Worm (Caenorhabditis elegans) whole organism, young adult: ENCODE measurements around the gene tcc-1.

Source experiments
- C17E4.6 ChIP-seq: fragments of 200-800 bp; sonication (Bioruptor generic); IDR thresholded peaks from 2 replicates; pipeline ENCODE4 v1.3.6; 2022; ENCODE audit warnings: missing genetic modification reagents, missing genetic modification characterization, missing compliant biosample characterization
- F10E7.11 ChIP-seq: sonication (generic microtip); optimal IDR thresholded peaks from 2 replicates; lab custom pipeline; 2017; ENCODE audit warnings: mild to moderate bottlenecking, missing genetic modification characterization, moderate library complexity, missing compliant biosample characterization
- F39B2.1 ChIP-seq: fragments of 200-800 bp; sonication (Bioruptor generic); IDR thresholded peaks from 2 replicates; pipeline ENCODE4 v1.3.6; 2022; ENCODE audit warnings: missing genetic modification reagents, missing genetic modification characterization, missing compliant biosample characterization
- F49E8.2 ChIP-seq: sonication (generic microtip); optimal IDR thresholded peaks from 3 replicates; lab custom pipeline; 2017; ENCODE audit warnings: missing genetic modification characterization, mild to moderate bottlenecking, missing compliant biosample characterization, antibody characterized with exemption, moderate library complexity; ENCODE audit not compliant: insufficient read depth
- F52B5.7 ChIP-seq: sonication (generic microtip); optimal IDR thresholded peaks from 2 replicates; lab custom pipeline; 2016; ENCODE audit warnings: mild to moderate bottlenecking, missing genetic modification characterization, missing compliant biosample characterization
- F55B11.4 ChIP-seq: sonication (generic microtip); optimal IDR thresholded peaks from 2 replicates; lab custom pipeline; 2016; ENCODE audit warnings: missing compliant biosample characterization, missing genetic modification characterization, borderline replicate concordance; ENCODE audit not compliant: insufficient read depth
- K12H6.12 ChIP-seq: fragments of 200-800 bp; sonication (Bioruptor generic); optimal IDR thresholded peaks from 2 replicates; lab custom pipeline; 2018; ENCODE audit warnings: mild to moderate bottlenecking, missing genetic modification characterization, missing compliant biosample characterization
- T07F8.4 ChIP-seq: sonication (generic microtip); optimal IDR thresholded peaks from 2 replicates; lab custom pipeline; 2016; ENCODE audit warnings: mild to moderate bottlenecking, missing genetic modification characterization, moderate library complexity, missing compliant biosample characterization
- Y53G8AR.9 ChIP-seq: fragments of 200-800 bp; sonication (Bioruptor generic); conservative IDR thresholded peaks from 2 replicates; pipeline ENCODE4 v1.3.6; 2022; ENCODE audit warnings: missing genetic modification reagents, missing genetic modification characterization, missing compliant biosample characterization
- Y56A3A.18 ChIP-seq: fragments of 200-800 bp; sonication (Bioruptor generic); IDR thresholded peaks from 2 replicates; pipeline ENCODE4 v1.3.6; 2022; ENCODE audit warnings: missing genetic modification reagents, missing genetic modification characterization, missing compliant biosample characterization
- Y67H2A.10 ChIP-seq: fragments of 200-800 bp; sonication (Bioruptor generic); conservative IDR thresholded peaks from 2 replicates; pipeline ENCODE4 v1.3.6; 2022; ENCODE audit warnings: missing genetic modification reagents, missing genetic modification characterization, missing compliant biosample characterization
- ZK185.1 ChIP-seq: sonication (generic microtip); optimal IDR thresholded peaks from 2 replicates; lab custom pipeline; 2016; ENCODE audit warnings: mild to moderate bottlenecking, missing genetic modification characterization, missing compliant biosample characterization; ENCODE audit not compliant: poor library complexity, severe bottlenecking
- aptf-3 ChIP-seq: fragments of 200-800 bp; sonication (Bioruptor generic); IDR thresholded peaks from 2 replicates; pipeline ENCODE4 v1.3.6; 2022; ENCODE audit warnings: missing genetic modification characterization, missing compliant biosample characterization
- attf-3 ChIP-seq: fragments of 200-800 bp; sonication (Bioruptor generic); conservative IDR thresholded peaks from 2 replicates; pipeline ENCODE4 v1.3.6; 2022; ENCODE audit warnings: missing genetic modification reagents, missing genetic modification characterization, missing compliant biosample characterization
- bed-1 ChIP-seq: fragments of 200-800 bp; sonication (Bioruptor generic); IDR thresholded peaks from 2 replicates; pipeline ENCODE4 v1.3.6; 2022; ENCODE audit warnings: missing genetic modification reagents, missing genetic modification characterization, missing compliant biosample characterization
- ceh-27 ChIP-seq: fragments of 200-800 bp; sonication (Bioruptor generic); optimal IDR thresholded peaks from 2 replicates; lab custom pipeline; 2018; ENCODE audit warnings: mild to moderate bottlenecking, missing genetic modification characterization, moderate library complexity, missing compliant biosample characterization
- dox-1 ChIP-seq: fragments of 200-800 bp; sonication (Bioruptor generic); IDR thresholded peaks from 2 replicates; pipeline ENCODE4 v1.3.6; 2022; ENCODE audit warnings: missing genetic modification reagents, missing genetic modification characterization, missing compliant biosample characterization
- egl-18 ChIP-seq: fragments of 200-800 bp; sonication (Bioruptor generic); IDR thresholded peaks from 2 replicates; pipeline ENCODE4 v1.3.6; 2022; ENCODE audit warnings: missing genetic modification reagents, missing genetic modification characterization, missing compliant biosample characterization
- ekl-4 ChIP-seq: fragments of 200-800 bp; sonication (Bioruptor generic); IDR thresholded peaks from 2 replicates; pipeline ENCODE4 v1.3.6; 2022; ENCODE audit warnings: missing genetic modification reagents, missing genetic modification characterization, missing compliant biosample characterization
- fkh-3 ChIP-seq: sonication (generic microtip); optimal IDR thresholded peaks from 2 replicates; lab custom pipeline; 2016; ENCODE audit warnings: mild to moderate bottlenecking, missing genetic modification characterization, missing compliant biosample characterization
- gei-17 ChIP-seq: fragments of 200-800 bp; sonication (Bioruptor generic); optimal IDR thresholded peaks from 2 replicates; lab custom pipeline; 2018; ENCODE audit warnings: mild to moderate bottlenecking, missing genetic modification characterization, missing compliant biosample characterization
- hmg-20 ChIP-seq: fragments of 200-800 bp; sonication (Bioruptor generic); IDR thresholded peaks from 2 replicates; pipeline ENCODE4 v1.3.6; 2022; ENCODE audit warnings: missing genetic modification reagents, missing genetic modification characterization, missing compliant biosample characterization
- hsf-1 ChIP-seq: fragments of 200-800 bp; sonication (Bioruptor generic); IDR thresholded peaks from 2 replicates; pipeline ENCODE4 v1.3.6; 2022; ENCODE audit warnings: missing genetic modification reagents, missing genetic modification characterization, missing compliant biosample characterization
- let-526 ChIP-seq: fragments of 200-800 bp; sonication (Bioruptor generic); IDR thresholded peaks from 2 replicates; pipeline ENCODE4 v1.3.6; 2022; ENCODE audit warnings: missing genetic modification reagents, missing genetic modification characterization, missing compliant biosample characterization
- lin-26 ChIP-seq: fragments of 200-800 bp; sonication (Bioruptor generic); IDR thresholded peaks from 2 replicates; pipeline ENCODE4 v1.3.6; 2022; ENCODE audit warnings: missing genetic modification reagents, missing genetic modification characterization, missing compliant biosample characterization
- lin-40 ChIP-seq: sonication (generic microtip); optimal IDR thresholded peaks from 2 replicates; lab custom pipeline; 2016; ENCODE audit warnings: missing genetic modification characterization, mild to moderate bottlenecking, missing compliant biosample characterization, missing genotype, missing genetic modification reagents
- lsy-27 ChIP-seq: sonication (generic microtip); optimal IDR thresholded peaks from 2 replicates; lab custom pipeline; 2017; ENCODE audit warnings: missing genetic modification characterization, mild to moderate bottlenecking, missing compliant biosample characterization, antibody characterized with exemption, missing genotype, borderline replicate concordance; ENCODE audit not compliant: insufficient read depth
- madf-10 ChIP-seq: sonication (generic microtip); optimal IDR thresholded peaks from 2 replicates; lab custom pipeline; 2016; ENCODE audit warnings: mild to moderate bottlenecking, missing genetic modification characterization, missing compliant biosample characterization
- madf-6 ChIP-seq: fragments of 200-800 bp; sonication (Bioruptor generic); IDR thresholded peaks from 2 replicates; pipeline ENCODE4 v1.3.6; 2022; ENCODE audit warnings: missing genetic modification reagents, missing genetic modification characterization, missing compliant biosample characterization
- madf-8 ChIP-seq: fragments of 200-800 bp; sonication (Bioruptor generic); conservative IDR thresholded peaks from 2 replicates; pipeline ENCODE4 v1.3.6; 2022; ENCODE audit warnings: missing genetic modification reagents, missing genetic modification characterization, missing compliant biosample characterization
- mel-28 ChIP-seq: sonication (generic microtip); optimal IDR thresholded peaks from 2 replicates; lab custom pipeline; 2016; ENCODE audit warnings: borderline replicate concordance, mild to moderate bottlenecking, missing genetic modification characterization, missing compliant biosample characterization
- mes-4 ChIP-seq: sonication (generic microtip); optimal IDR thresholded peaks from 2 replicates; lab custom pipeline; 2016; ENCODE audit warnings: missing genotype, missing genetic modification characterization, missing compliant biosample characterization
- mxl-1 ChIP-seq: sonication (generic microtip); optimal IDR thresholded peaks from 2 replicates; lab custom pipeline; 2016; ENCODE audit warnings: missing genetic modification characterization, missing compliant biosample characterization
- pha-4 ChIP-seq: fragments of 150-350 bp; sonication (generic microtip); optimal IDR thresholded peaks from 2 replicates; lab custom pipeline; 2014; ENCODE audit warnings: missing biosample characterization, missing genetic modification reagents, missing genetic modification characterization
- rcor-1 ChIP-seq: fragments of 200-800 bp; sonication (Bioruptor generic); IDR thresholded peaks from 2 replicates; pipeline ENCODE4 v1.3.6; 2022; ENCODE audit warnings: missing genetic modification reagents, missing genetic modification characterization, missing compliant biosample characterization
- rpc-1 ChIP-seq, 2 experiments: fragments of 150-350 bp in 1 of 2; sonication (generic microtip) in 1 of 2; optimal IDR thresholded peaks; 2 replicates each; lab custom pipeline; 2014 to 2018; ENCODE audit warnings: missing biosample characterization in 1 of 2, missing genetic modification characterization in 1 of 2, missing genetic modification reagents in 1 of 2, missing genotype in 1 of 2
- sdz-38 ChIP-seq: sonication (generic microtip); optimal IDR thresholded peaks from 2 replicates; lab custom pipeline; 2016; ENCODE audit warnings: missing genotype, missing genetic modification characterization, missing compliant biosample characterization
- snpc-4 ChIP-seq, 5 experiments: fragments of 150-350 bp in 1 of 5; sonication (generic microtip) in 4 of 5; optimal IDR thresholded peaks; 2 replicates each; lab custom pipeline; 2014 to 2018; ENCODE audit warnings: missing genetic modification characterization in 5 of 5, missing biosample characterization in 3 of 5, antibody characterized with exemption in 2 of 5, mild to moderate bottlenecking in 2 of 5, missing compliant biosample characterization in 2 of 5, missing genotype in 2 of 5, moderate library complexity in 2 of 5, missing genetic modification reagents in 1 of 5
- sptf-2 ChIP-seq: fragments of 200-800 bp; sonication (Bioruptor generic); optimal IDR thresholded peaks from 2 replicates; lab custom pipeline; 2018; ENCODE audit warnings: mild to moderate bottlenecking, missing genetic modification characterization, missing compliant biosample characterization
- unc-62 ChIP-seq: fragments of 150-350 bp; optimal IDR thresholded peaks from 2 replicates; lab custom pipeline; 2014; ENCODE audit warnings: missing biosample characterization, missing genetic modification reagents, missing genetic modification characterization
- xnd-1 ChIP-seq: sonication (generic microtip); optimal IDR thresholded peaks from 2 replicates; lab custom pipeline; 2016; ENCODE audit warnings: missing genotype, missing genetic modification reagents, missing genetic modification characterization, missing compliant biosample characterization
- ztf-18 ChIP-seq: sonication (generic microtip); optimal IDR thresholded peaks from 2 replicates; lab custom pipeline; 2016; ENCODE audit warnings: missing genotype, mild to moderate bottlenecking, missing genetic modification characterization, missing compliant biosample characterization
- ztf-22 ChIP-seq: fragments of 200-800 bp; sonication (Bioruptor generic); optimal IDR thresholded peaks from 2 replicates; lab custom pipeline; 2018; ENCODE audit warnings: mild to moderate bottlenecking, missing genetic modification characterization, moderate library complexity, missing compliant biosample characterization
- ztf-26 ChIP-seq: sonication (generic microtip); optimal IDR thresholded peaks from 2 replicates; lab custom pipeline; 2017; ENCODE audit warnings: missing genetic modification characterization, missing compliant biosample characterization
- ztf-3 ChIP-seq: fragments of 200-800 bp; sonication (Bioruptor generic); optimal IDR thresholded peaks from 2 replicates; lab custom pipeline; 2018; ENCODE audit warnings: mild to moderate bottlenecking, missing genetic modification characterization, missing compliant biosample characterization
- ztf-6 ChIP-seq: fragments of 200-800 bp; sonication (Bioruptor generic); IDR thresholded peaks from 2 replicates; pipeline ENCODE4 v1.3.6; 2022; ENCODE audit warnings: missing genetic modification reagents, missing genetic modification characterization, missing compliant biosample characterization

tcc-1 gene

ce11 chrV:17857901-17858300 lies 2.1 kb upstream of the tcc-1 start (continued):
- TF ChIP-seq rcor-1 (GFP tag; lab: Robert Waterston, UW) (no peak), pha-4 (tag; lab: Kevin White, UChicago) (no peak), ZK185.1 (tag; lab: Kevin White, UChicago) (no peak), egl-18 (GFP tag; lab: Robert Waterston, UW) (no peak), gei-17 (GFP tag; lab: Kevin White, UChicago) (no peak), xnd-1 (tag; lab: Kevin White, UChicago) (no peak), T07F8.4 (tag; lab: Kevin White, UChicago) (no peak), ztf-26 (tag; lab: Kevin White, UChicago) (peak; percentile 60), F39B2.1 (GFP tag; lab: Robert Waterston, UW) (no peak), mel-28 (tag; lab: Kevin White, UChicago) (peak; percentile 53), ceh-27 (GFP tag; lab: Kevin White, UChicago) (peak; percentile 76), attf-3 (GFP tag; lab: Robert Waterston, UW) (no peak), K12H6.12 (peak; percentile 82), mes-4 (tag; lab: Kevin White, UChicago) (no peak), madf-8 (GFP tag; lab: Robert Waterston, UW) (no peak), sdz-38 (no peak), ztf-6 (no peak), Y53G8AR.9 (GFP tag; lab: Robert Waterston, UW) (peak; percentile 60; the same call in 1 of the 2 replicates), F52B5.7 (tag; lab: Kevin White, UChicago) (peak; percentile 14), C17E4.6 (GFP tag; lab: Robert Waterston, UW) (no peak), bed-1 (GFP tag; lab: Robert Waterston, UW) (no peak), lin-26 (peak; percentile 49; the same call in 1 of the 2 replicates), madf-6 (GFP tag; lab: Robert Waterston, UW) (no peak; the same call in 1 of the 2 replicates), snpc-4 (GFP tag; optimal IDR thresholded peaks at IDR 0.05; lab: Kevin White, UChicago) (peak; percentile 23), snpc-4 (tag; optimal IDR thresholded peaks at IDR 0.05; lab: Kevin White, UChicago) (peak in 2 of 4 experiments; percentile 77 to 82), let-526 (peak; percentile 82; the same call in 1 of the 2 replicates), lin-40 (peak; percentile 86), ztf-22 (GFP tag; lab: Kevin White, UChicago) (no peak), Y56A3A.18 (GFP tag; lab: Robert Waterston, UW) (peak; percentile 66; the same call in 1 of the 2 replicates), F49E8.2 (no peak), mxl-1 (no peak), dox-1 (peak; percentile 79), ztf-3 (no peak), F55B11.4 (tag; lab: Kevin White, UChicago) (no peak), aptf-3 (GFP tag; lab: Robert Waterston, UW) (no peak), sptf-2 (GFP tag; lab: Kevin White, UChicago) (no peak), hsf-1 (GFP tag; lab: Robert Waterston, UW) (peak; percentile 84), lsy-27 (tag; lab: Kevin White, UChicago) (no peak), fkh-3 (tag; lab: Kevin White, UChicago) (no peak), ekl-4 (GFP tag; lab: Robert Waterston, UW) (peak; percentile 81), hmg-20 (GFP tag; lab: Robert Waterston, UW) (peak; percentile 17; the same call in 1 of the 2 replicates), ztf-18 (tag; lab: Kevin White, UChicago) (peak; percentile 55), F10E7.11 (no peak), unc-62 (GFP tag; lab: Kevin White, UChicago) (no peak), rpc-1 (optimal IDR thresholded peaks at IDR 0.05; lab: Kevin White, UChicago) (peak; percentile 17), rpc-1 (tag; optimal IDR thresholded peaks at IDR 0.05; lab: Kevin White, UChicago) (no peak), madf-10 (peak; percentile 70), Y67H2A.10 (GFP tag; lab: Robert Waterston, UW) (no peak)
- TF ChIP-seq, all 124 proteins: peak for 39
